Fruit fly (Drosophila melanogaster): ENCODE measurements around the gene CG6793.

Gene CG6793

dm6 chr3L:12016186-12016585 is 26.0 kb upstream of the CG6793 start (continued):
- no peak for TF ChIP-seq CG6808 (GFP tag; optimal IDR thresholded peaks at IDR 0.05)
- TF ChIP-seq CG15336 (GFP tag; IDR thresholded peaks at IDR 0.05), result peak; percentile 67
- peak; percentile 44 for TF ChIP-seq Sox15 (GFP tag; optimal IDR thresholded peaks at IDR 0.05)
- no peak for TF ChIP-seq fd59A (GFP tag; optimal IDR thresholded peaks at IDR 0.05)
- TF ChIP-seq fkh (GFP tag; optimal IDR thresholded peaks at IDR 0.05), result no peak
- peak; percentile 42 for TF ChIP-seq topi (GFP tag; optimal IDR thresholded peaks at IDR 0.05)
- TF ChIP-seq Lpt (GFP tag; optimal IDR thresholded peaks at IDR 0.05), result no peak
- peak; percentile 80 for TF ChIP-seq CG6163 (GFP tag; IDR thresholded peaks at IDR 0.05)
- peak; percentile 31 for TF ChIP-seq CG11762 (GFP tag; optimal IDR thresholded peaks at IDR 0.05; ENCODE audit: insufficient read depth)
- peak; percentile 41 for TF ChIP-seq cyc (GFP tag; optimal IDR thresholded peaks at IDR 0.05)
- peak; percentile 5 for TF ChIP-seq CG3032 (tag; optimal IDR thresholded peaks at IDR 0.05)
- TF ChIP-seq CG9139 (GFP tag; optimal IDR thresholded peaks at IDR 0.05), result no peak
- TF ChIP-seq spab (GFP tag; optimal IDR thresholded peaks at IDR 0.05), result no peak
- peak; percentile 56 for TF ChIP-seq Blimp-1 (GFP tag; optimal IDR thresholded peaks at IDR 0.05)
- peak; percentile 76 for TF ChIP-seq CG8632 (GFP tag; optimal IDR thresholded peaks at IDR 0.05)
- TF ChIP-seq Gug (GFP tag; IDR thresholded peaks at IDR 0.05), result no peak; the same call in 1 of the 2 replicates
- TF ChIP-seq CG6276 (GFP tag; optimal IDR thresholded peaks at IDR 0.05), result peak; percentile 49
- peak; percentile 49 for TF ChIP-seq CG11902 (GFP tag; optimal IDR thresholded peaks at IDR 0.05)
- TF ChIP-seq esn (GFP tag; optimal IDR thresholded peaks at IDR 0.05), result peak; percentile 68
- peak; percentile 68 for TF ChIP-seq CG6854 (GFP tag; optimal IDR thresholded peaks at IDR 0.05)
- peak; percentile 57 for TF ChIP-seq CG32006 (GFP tag; optimal IDR thresholded peaks at IDR 0.05)
- no peak for TF ChIP-seq salr (GFP tag; optimal IDR thresholded peaks at IDR 0.05)
- TF ChIP-seq OdsH (GFP tag; optimal IDR thresholded peaks at IDR 0.05), result peak; percentile 62
- no peak for TF ChIP-seq fd85E (GFP tag; optimal IDR thresholded peaks at IDR 0.05)
- TF ChIP-seq Sox14 (GFP tag; optimal IDR thresholded peaks at IDR 0.05), result peak; percentile 4

- TF ChIP-seq Ets96B (tag; optimal IDR thresholded peaks at IDR 0.05), result no peak
- TF ChIP-seq Eip78C (GFP tag), result no peak
- TF ChIP-seq achi (GFP tag; optimal IDR thresholded peaks at IDR 0.05), result no peak
- no peak for TF ChIP-seq CG16779 (tag; optimal IDR thresholded peaks at IDR 0.05)
- TF ChIP-seq CG4318 (GFP tag; optimal IDR thresholded peaks at IDR 0.05), result no peak
- no peak for TF ChIP-seq eg (GFP tag; IDR thresholded peaks at IDR 0.05)
- TF ChIP-seq Ets21C (GFP tag; optimal IDR thresholded peaks at IDR 0.05), result no peak
- TF ChIP-seq esn (GFP tag; optimal IDR thresholded peaks at IDR 0.05), result no peak
- no peak for TF ChIP-seq CG6276 (GFP tag; optimal IDR thresholded peaks at IDR 0.05)
- TF ChIP-seq Smox (GFP tag; optimal IDR thresholded peaks at IDR 0.05), result no peak
- no peak for TF ChIP-seq pdm3 (GFP tag; optimal IDR thresholded peaks at IDR 0.05)
- TF ChIP-seq Hr39 (GFP tag; optimal IDR thresholded peaks at IDR 0.05), result no peak
- no peak for TF ChIP-seq OdsH (GFP tag; optimal IDR thresholded peaks at IDR 0.05)
- TF ChIP-seq CG32006 (GFP tag; optimal IDR thresholded peaks at IDR 0.05), result no peak
Measured at dm6 chr3L:12021903-12022302, 20.3 kb upstream of the CG6793 start.

dm6 chr3L:12023137-12023792 is 18.9 kb upstream of the CG6793 start:
- 0 out of 3 replicates have a peak, but pooled peaks have one; percentile 58 for TF ChIP-seq eg (GFP tag; IDR thresholded peaks at IDR 0.05)
- peak; percentile 45 for TF ChIP-seq Hr4 (GFP tag; optimal IDR thresholded peaks at IDR 0.05)
- peak; percentile 59 for TF ChIP-seq CG6276 (GFP tag; optimal IDR thresholded peaks at IDR 0.05)
- TF ChIP-seq esn (GFP tag; optimal IDR thresholded peaks at IDR 0.05), result peak; percentile 11
- TF ChIP-seq CG1621 (tag; optimal IDR thresholded peaks at IDR 0.05), result no peak
- TF ChIP-seq CG15336 (GFP tag; IDR thresholded peaks at IDR 0.05), result peak; percentile 68
- no peak for TF ChIP-seq Gug (GFP tag; IDR thresholded peaks at IDR 0.05)
- TF ChIP-seq CG4318 (GFP tag; optimal IDR thresholded peaks at IDR 0.05), result peak; percentile 45
- TF ChIP-seq fd85E (GFP tag; optimal IDR thresholded peaks at IDR 0.05), result no peak
- peak; percentile 30 for TF ChIP-seq pdm3 (GFP tag; optimal IDR thresholded peaks at IDR 0.05)
- peak; percentile 59 for TF ChIP-seq Eip78C (GFP tag)
- no peak for TF ChIP-seq acj6 (GFP tag; optimal IDR thresholded peaks at IDR 0.05)
- TF ChIP-seq OdsH (GFP tag; optimal IDR thresholded peaks at IDR 0.05), result peak; percentile 9
- peak; percentile 73 for TF ChIP-seq CG32006 (GFP tag; optimal IDR thresholded peaks at IDR 0.05)
- peak; percentile 29 for TF ChIP-seq achi (GFP tag; optimal IDR thresholded peaks at IDR 0.05)
- no peak for TF ChIP-seq topi (GFP tag; optimal IDR thresholded peaks at IDR 0.05)
- peak; percentile 63; the same call in 2 of the 3 replicates for TF ChIP-seq CG8119 (GFP tag; IDR thresholded peaks at IDR 0.05)
